Fruit fly (Drosophila melanogaster) whole organism, embryonic: Measurements from ENCODE around the gene CG10750.

ENCODE experiments used
- Awh ChIP-seq: fragments of 200-800 bp; sonication (Bioruptor generic); IDR thresholded peaks from 2 replicates; pipeline ENCODE4, ENCODE4 v1.3.6; 2022; ENCODE audit warnings: missing biosample characterization, missing genetic modification characterization
- Bgb ChIP-seq: fragments of 200-800 bp; sonication (Bioruptor generic); IDR thresholded peaks from 2 replicates; pipeline ENCODE4 v1.3.6; 2022; ENCODE audit warnings: missing biosample characterization, missing genetic modification characterization; ENCODE audit not compliant: partially characterized antibody
- CG13296 ChIP-seq: fragments of 200-800 bp; sonication (Bioruptor generic); optimal IDR thresholded peaks from 3 replicates; lab custom pipeline; 2018; ENCODE audit warnings: missing biosample characterization, mild to moderate bottlenecking, missing genetic modification characterization
- CG13894 ChIP-seq: fragments of 200-800 bp; sonication (Bioruptor generic); optimal IDR thresholded peaks from 3 replicates; lab custom pipeline; 2018; ENCODE audit warnings: missing biosample characterization, mild to moderate bottlenecking, missing genetic modification characterization, moderate library complexity
- CG15479 ChIP-seq: fragments of 200-800 bp; sonication (Bioruptor generic); optimal IDR thresholded peaks from 3 replicates; lab custom pipeline; 2019; ENCODE audit warnings: missing biosample characterization, mild to moderate bottlenecking, missing genetic modification characterization, moderate library complexity
- CG1603 ChIP-seq: fragments of 200-800 bp; sonication (Bioruptor generic); optimal IDR thresholded peaks from 2 replicates; lab custom pipeline; 2019; ENCODE audit warnings: missing biosample characterization, mild to moderate bottlenecking, missing genetic modification characterization, moderate library complexity
- CG2129 ChIP-seq: fragments of 200-800 bp; sonication (Bioruptor generic); IDR thresholded peaks from 2 replicates; pipeline ENCODE4 v1.3.6; 2022; ENCODE audit warnings: missing biosample characterization, missing genetic modification characterization; ENCODE audit not compliant: partially characterized antibody
- CG2199 ChIP-seq: fragments of 200-800 bp; sonication (Bioruptor generic); IDR thresholded peaks from 3 replicates; pipeline ENCODE4 v1.3.6; 2022; ENCODE audit warnings: missing biosample characterization, missing genetic modification characterization
- CG34422 ChIP-seq: fragments of 200-800 bp; sonication (Bioruptor generic); IDR thresholded peaks from 3 replicates; pipeline ENCODE4 v1.3.6; 2022; ENCODE audit warnings: missing biosample characterization, missing genetic modification characterization
- CG6254 ChIP-seq: fragments of 200-800 bp; sonication (Bioruptor generic); optimal IDR thresholded peaks from 3 replicates; lab custom pipeline; 2017; ENCODE audit warnings: mild to moderate bottlenecking, missing biosample characterization, missing genetic modification reagents, missing genetic modification characterization
- CG6689 ChIP-seq: fragments of 200-800 bp; sonication (Bioruptor generic); IDR thresholded peaks from 2 replicates; pipeline ENCODE4 v1.3.6; 2022; ENCODE audit warnings: missing biosample characterization, missing genetic modification characterization
- D ChIP-seq, 2 experiments: fragments of 200-800 bp in 1 of 2; fragments of >200 bp in 1 of 2; sonication (Bioruptor generic) in 1 of 2; optimal IDR thresholded peaks; 2 replicates in 1 of 2; 3 replicates in 1 of 2; lab custom pipeline; 2017; ENCODE audit warnings: mild to moderate bottlenecking in 1 of 2, missing biosample characterization in 1 of 2, missing genetic modification characterization in 1 of 2, missing genetic modification reagents in 1 of 2
- Deaf1 ChIP-seq: fragments of 200-800 bp; optimal IDR thresholded peaks from 3 replicates; lab custom pipeline; 2019; ENCODE audit warnings: missing biosample characterization, mild to moderate bottlenecking, missing genetic modification characterization, moderate library complexity
- HLHmδ ChIP-seq: fragments of 200-800 bp; sonication (Bioruptor generic); optimal IDR thresholded peaks from 2 replicates; lab custom pipeline; 2018; ENCODE audit warnings: missing biosample characterization, mild to moderate bottlenecking, missing genetic modification characterization, moderate library complexity
- Hmx ChIP-seq: fragments of 200-800 bp; sonication (Bioruptor generic); optimal IDR thresholded peaks from 2 replicates; lab custom pipeline; 2016; ENCODE audit warnings: missing biosample characterization, missing genetic modification characterization
- Hr78 ChIP-seq, 2 experiments: fragments of 200-800 bp in 1 of 2; fragments of >200 bp in 1 of 2; sonication (Bioruptor generic) in 1 of 2; optimal IDR thresholded peaks; 2 replicates each; lab custom pipeline; 2017 to 2019; ENCODE audit warnings: missing biosample characterization in 2 of 2, missing genetic modification characterization in 2 of 2, mild to moderate bottlenecking in 1 of 2, moderate library complexity in 1 of 2
- Kr ChIP-seq: fragments of 200-800 bp; sonication (Bioruptor generic); optimal IDR thresholded peaks from 2 replicates; lab custom pipeline; 2017; ENCODE audit warnings: missing biosample characterization, mild to moderate bottlenecking, missing genetic modification characterization
- Lim3 ChIP-seq: fragments of 200-800 bp; sonication (Bioruptor generic); IDR thresholded peaks from 2 replicates; pipeline ENCODE4 v1.3.6; 2022; ENCODE audit warnings: missing biosample characterization, missing genetic modification characterization
- Meics ChIP-seq: fragments of 200-800 bp; sonication (Bioruptor generic); optimal IDR thresholded peaks from 2 replicates; lab custom pipeline; 2017; ENCODE audit warnings: missing biosample characterization, mild to moderate bottlenecking, missing genetic modification characterization
- Stat92E ChIP-seq, 3 experiments: fragments of >200 bp in 2 of 3; fragments of 200-800 bp in 1 of 3; sonication (Bioruptor generic) in 1 of 3; optimal IDR thresholded peaks; 2 replicates each; lab custom pipeline; 2017 to 2019; ENCODE audit warnings: missing biosample characterization in 3 of 3, missing genetic modification characterization in 3 of 3, mild to moderate bottlenecking in 1 of 3, moderate library complexity in 1 of 3
- abd-A ChIP-seq: fragments of 200-800 bp; sonication (Bioruptor generic); optimal IDR thresholded peaks from 3 replicates; lab custom pipeline; 2019; ENCODE audit warnings: missing biosample characterization, mild to moderate bottlenecking, missing genetic modification characterization, moderate library complexity
- cad ChIP-seq: fragments of >200 bp; optimal IDR thresholded peaks from 2 replicates; lab custom pipeline; 2017; ENCODE audit warnings: missing biosample characterization, missing genetic modification characterization
- crol ChIP-seq: fragments of 200-800 bp; sonication (Bioruptor generic); IDR thresholded peaks from 2 replicates; pipeline ENCODE4 v1.3.6; 2022; ENCODE audit warnings: missing biosample characterization, missing genetic modification characterization
- grn ChIP-seq: fragments of 200-800 bp; sonication (Bioruptor generic); optimal IDR thresholded peaks from 3 replicates; lab custom pipeline; 2017; ENCODE audit warnings: missing biosample characterization, missing genetic modification characterization
- hkb ChIP-seq, 2 experiments: fragments of 200-800 bp in 1 of 2; fragments of >200 bp in 1 of 2; sonication (Bioruptor generic) in 1 of 2; IDR thresholded peaks in 1 of 2; optimal IDR thresholded peaks in 1 of 2; 2 replicates each; pipeline versions ENCODE4 v1.3.6 to Lab custom; 2017 to 2022; ENCODE audit warnings: missing biosample characterization in 1 of 2, missing genetic modification characterization in 1 of 2
- insv ChIP-seq, 2 experiments: fragments of 200-800 bp; sonication (Bioruptor generic); optimal IDR thresholded peaks; 3 replicates each; lab custom pipeline; 2016 to 2018; ENCODE audit warnings: missing biosample characterization in 2 of 2, missing genetic modification characterization in 2 of 2
- kay ChIP-seq: fragments of 200-800 bp; sonication (Bioruptor generic); optimal IDR thresholded peaks from 2 replicates; lab custom pipeline; 2016; ENCODE audit warnings: missing biosample characterization, missing genetic modification characterization
- kni ChIP-seq: fragments of 200-800 bp; sonication (Bioruptor generic); optimal IDR thresholded peaks from 3 replicates; lab custom pipeline; 2017; ENCODE audit warnings: mild to moderate bottlenecking, missing biosample characterization, missing genetic modification reagents, missing genetic modification characterization
- nmo ChIP-seq: fragments of 200-800 bp; sonication (Bioruptor generic); optimal IDR thresholded peaks from 2 replicates; lab custom pipeline; 2018; ENCODE audit warnings: missing biosample characterization, mild to moderate bottlenecking, missing genetic modification characterization, moderate library complexity
- odd ChIP-seq: fragments of 200-800 bp; sonication (Bioruptor generic); optimal IDR thresholded peaks from 2 replicates; lab custom pipeline; 2017; ENCODE audit warnings: missing biosample characterization, mild to moderate bottlenecking, missing genetic modification characterization
- prd ChIP-seq, 3 experiments: fragments of >200 bp in 2 of 3; fragments of 200-800 bp in 1 of 3; sonication (Bioruptor generic) in 1 of 3; optimal IDR thresholded peaks in 2 of 3; IDR thresholded peaks in 1 of 3; 2 replicates in 2 of 3; 3 replicates in 1 of 3; pipeline versions ENCODE4 v1.3.6 to Lab custom; 2017 to 2022; ENCODE audit warnings: missing biosample characterization in 1 of 3, missing genetic modification characterization in 1 of 3
- pros ChIP-seq: fragments of 200-800 bp; sonication (Bioruptor generic); optimal IDR thresholded peaks from 3 replicates; lab custom pipeline; 2019; ENCODE audit warnings: missing biosample characterization, mild to moderate bottlenecking, missing genetic modification characterization, moderate library complexity
- pzg ChIP-seq: fragments of 200-800 bp; sonication (Bioruptor generic); optimal IDR thresholded peaks from 3 replicates; lab custom pipeline; 2018; ENCODE audit warnings: missing biosample characterization, mild to moderate bottlenecking, missing genetic modification characterization, moderate library complexity
- rib ChIP-seq: fragments of 200-800 bp; sonication (Bioruptor generic); IDR thresholded peaks from 2 replicates; pipeline ENCODE4 v1.3.6; 2022; ENCODE audit warnings: missing biosample characterization, missing genetic modification characterization
- sens-2 ChIP-seq: fragments of 200-800 bp; sonication (Bioruptor generic); IDR thresholded peaks from 2 replicates; pipeline ENCODE4 v1.3.6; 2022; ENCODE audit warnings: missing biosample characterization, missing genetic modification characterization
- sqz ChIP-seq: fragments of 200-800 bp; sonication (Bioruptor generic); optimal IDR thresholded peaks from 3 replicates; lab custom pipeline; 2018; ENCODE audit warnings: missing biosample characterization, mild to moderate bottlenecking, missing genetic modification characterization
- tll ChIP-seq, 2 experiments: fragments of 200-800 bp in 1 of 2; fragments of >200 bp in 1 of 2; sonication (Bioruptor generic) in 1 of 2; optimal IDR thresholded peaks; 2 replicates each; lab custom pipeline; 2017 to 2019; ENCODE audit warnings: missing biosample characterization in 2 of 2, missing genetic modification characterization in 2 of 2, mild to moderate bottlenecking in 1 of 2, moderate library complexity in 1 of 2
- twi ChIP-seq: fragments of 200-800 bp; optimal IDR thresholded peaks from 2 replicates; lab custom pipeline; 2019; ENCODE audit warnings: missing biosample characterization, mild to moderate bottlenecking, missing genetic modification characterization, moderate library complexity
- zen ChIP-seq: fragments of 200-800 bp; sonication (Bioruptor generic); optimal IDR thresholded peaks from 3 replicates; lab custom pipeline; 2018; ENCODE audit warnings: missing biosample characterization, mild to moderate bottlenecking, missing genetic modification characterization, moderate library complexity
- zfh1 ChIP-seq: fragments of 200-800 bp; sonication (Bioruptor generic); IDR thresholded peaks from 3 replicates; pipeline ENCODE4 v1.3.6; 2022; ENCODE audit warnings: missing biosample characterization, missing genetic modification characterization

Gene CG10750

dm6 chr2L:19323530-19324023 lies 23.5 kb downstream of the CG10750 start:
- TF ChIP-seq tll (GFP tag; optimal IDR thresholded peaks at IDR 0.05; lab: Kevin White, UChicago) (peak in 1 of 2 experiments; percentile 92), prd (optimal IDR thresholded peaks at IDR 0.05; lab: Kevin White, UChicago) (no peak), prd (GFP tag; IDR thresholded peaks at IDR 0.05; lab: Robert Waterston, UW) (0 out of 3 replicates have a peak, but pooled peaks have one; percentile 39), Bgb (GFP tag; lab: Robert Waterston, UW) (no peak), kni (peak; percentile 97), CG34422 (GFP tag; lab: Robert Waterston, UW) (no peak), insv (GFP tag; optimal IDR thresholded peaks at IDR 0.05; lab: Kevin White, UChicago) (peak in 1 of 2 experiments; percentile 35), HLHmδ (peak; percentile 14), CG6254 (GFP tag; lab: Kevin White, UChicago) (peak; percentile 35), Hr78 (GFP tag; optimal IDR thresholded peaks at IDR 0.05; lab: Kevin White, UChicago) (peak in 1 of 2 experiments; percentile 72), Deaf1 (tag; lab: Kevin White, UChicago) (peak; percentile 61), Hmx (GFP tag; lab: Kevin White, UChicago) (no peak), hkb (optimal IDR thresholded peaks at IDR 0.05; lab: Kevin White, UChicago) (no peak), hkb (GFP tag; IDR thresholded peaks at IDR 0.05; lab: Robert Waterston, UW) (no peak), sens-2 (GFP tag; lab: Robert Waterston, UW) (peak; percentile 71; the same call in 1 of the 2 replicates), Stat92E (GFP tag; optimal IDR thresholded peaks at IDR 0.05; lab: Kevin White, UChicago) (peak in 1 of 3 experiments; percentile 96), odd (peak; percentile 39), rib (GFP tag; lab: Robert Waterston, UW) (no peak), sqz (GFP tag; lab: Kevin White, UChicago) (no peak), pzg (GFP tag; lab: Kevin White, UChicago) (no peak), pros (GFP tag; lab: Kevin White, UChicago) (peak; percentile 46), Lim3 (GFP tag; lab: Robert Waterston, UW) (no peak), CG13296 (GFP tag; lab: Kevin White, UChicago) (no peak), kay (no peak), CG6689 (GFP tag; lab: Robert Waterston, UW) (no peak), zen (peak; percentile 94), zfh1 (0 out of 3 replicates have a peak, but pooled peaks have one; percentile 3), cad (peak; percentile 87), abd-A (tag; lab: Kevin White, UChicago) (peak; percentile 60), CG1603 (tag; lab: Kevin White, UChicago) (no peak), Meics (no peak), crol (GFP tag; lab: Robert Waterston, UW) (peak; percentile 49; the same call in 1 of the 2 replicates), CG15479 (GFP tag; lab: Kevin White, UChicago) (peak; percentile 99), Kr (GFP tag; lab: Kevin White, UChicago) (peak; percentile 99), CG2129 (GFP tag; lab: Robert Waterston, UW) (no peak), Awh (GFP tag; lab: Robert Waterston, UW) (peak; percentile 62; the same call in 1 of the 2 replicates), twi (tag; lab: Kevin White, UChicago) (peak; percentile 60), CG2199 (GFP tag; lab: Robert Waterston, UW) (peak; percentile 73; the same call in 1 of the 3 replicates), CG13894 (peak; percentile 3), grn (peak; percentile 99), nmo (GFP tag; lab: Kevin White, UChicago) (peak; percentile 6), D (optimal IDR thresholded peaks at IDR 0.05; lab: Kevin White, UChicago) (peak; percentile 55), D (GFP tag; optimal IDR thresholded peaks at IDR 0.05; lab: Kevin White, UChicago) (no peak)
